Fruit fly (Drosophila melanogaster) whole organism, adult: Measurements from ENCODE around the gene Tom.

Experiments used
- CG11617 ChIP-seq: fragments of 200-800 bp; sonication (Bioruptor generic); optimal IDR thresholded peaks from 2 replicates; lab custom pipeline; 2017; ENCODE audit warnings: mild to moderate bottlenecking, missing biosample characterization, missing genetic modification reagents, missing genetic modification characterization
- CG12768 ChIP-seq: fragments of 200-800 bp; sonication (Bioruptor generic); optimal IDR thresholded peaks from 2 replicates; lab custom pipeline; 2017; ENCODE audit warnings: missing biosample characterization, missing genetic modification characterization, mild to moderate bottlenecking, moderate library complexity, missing genetic modification reagents
- CG14711 ChIP-seq: fragments of 200-800 bp; sonication (Bioruptor generic); optimal IDR thresholded peaks from 2 replicates; lab custom pipeline; 2018; ENCODE audit warnings: missing biosample characterization, mild to moderate bottlenecking, missing genetic modification characterization, moderate library complexity
- CG33017 ChIP-seq: fragments of 200-800 bp; sonication (Bioruptor generic); optimal IDR thresholded peaks from 2 replicates; lab custom pipeline; 2018; ENCODE audit warnings: missing biosample characterization, mild to moderate bottlenecking, missing genetic modification characterization, moderate library complexity
- CG5204 ChIP-seq: fragments of 200-800 bp; sonication (Bioruptor generic); optimal IDR thresholded peaks from 2 replicates; lab custom pipeline; 2016; ENCODE audit warnings: missing biosample characterization, missing genetic modification characterization
- CG7045 ChIP-seq: fragments of 200-800 bp; sonication (Bioruptor generic); optimal IDR thresholded peaks from 2 replicates; lab custom pipeline; 2017; ENCODE audit warnings: missing biosample characterization, mild to moderate bottlenecking, missing genetic modification characterization
- CG7101 ChIP-seq: fragments of 200-800 bp; sonication (Bioruptor generic); optimal IDR thresholded peaks from 2 replicates; lab custom pipeline; 2018; ENCODE audit warnings: missing biosample characterization, mild to moderate bottlenecking, missing genetic modification characterization, moderate library complexity
- Crg-1 ChIP-seq: fragments of 200-800 bp; sonication (Bioruptor generic); optimal IDR thresholded peaks from 2 replicates; lab custom pipeline; 2016; ENCODE audit warnings: missing biosample characterization, missing genetic modification characterization
- Hr96 ChIP-seq: fragments of 200-800 bp; sonication (Bioruptor generic); optimal IDR thresholded peaks from 2 replicates; lab custom pipeline; 2016; ENCODE audit warnings: missing biosample characterization, missing genetic modification characterization
- Mnt ChIP-seq: fragments of 200-800 bp; sonication (Bioruptor generic); optimal IDR thresholded peaks from 2 replicates; lab custom pipeline; 2016; ENCODE audit warnings: missing biosample characterization, mild to moderate bottlenecking, missing genetic modification characterization
- bab1 ChIP-seq: fragments of 200-800 bp; sonication (Bioruptor generic); optimal IDR thresholded peaks from 3 replicates; lab custom pipeline; 2019; ENCODE audit warnings: missing biosample characterization, mild to moderate bottlenecking, missing genetic modification characterization, moderate library complexity
- tj ChIP-seq: fragments of 200-800 bp; sonication (Bioruptor generic); optimal IDR thresholded peaks from 3 replicates; lab custom pipeline; 2017; ENCODE audit warnings: missing biosample characterization, mild to moderate bottlenecking, missing genetic modification characterization, moderate library complexity
- toe ChIP-seq: fragments of 200-800 bp; sonication (Bioruptor generic); optimal IDR thresholded peaks from 2 replicates; lab custom pipeline; 2016; ENCODE audit warnings: missing biosample characterization, missing genetic modification characterization

dm6 chr3L:14960549-14960948 is 8.6 kb upstream of the Tom start:
- TF ChIP-seq CG14711 (tag; lab: Kevin White, UChicago) (no peak), CG11617 (GFP tag; lab: Kevin White, UChicago) (no peak), CG33017 (tag; lab: Kevin White, UChicago) (no peak), CG12768 (GFP tag; lab: Kevin White, UChicago) (no peak), toe (GFP tag; lab: Kevin White, UChicago) (no peak), Mnt (GFP tag; lab: Kevin White, UChicago) (no peak), CG7045 (GFP tag; lab: Kevin White, UChicago) (no peak), bab1 (GFP tag; lab: Kevin White, UChicago) (no peak), CG5204 (GFP tag; lab: Kevin White, UChicago) (no peak), CG7101 (tag; lab: Kevin White, UChicago) (no peak), Hr96 (GFP tag; lab: Kevin White, UChicago) (no peak), Crg-1 (no peak), tj (no peak)
